Fruit fly (Drosophila melanogaster) whole organism, prepupa: ENCODE data around the gene Obp99d.

Experiments
- Blimp-1 ChIP-seq: fragments of 200-800 bp; sonication (Bioruptor generic); optimal IDR thresholded peaks from 3 replicates; lab custom pipeline; 2017; ENCODE audit warnings: missing biosample characterization, missing genetic modification characterization, mild to moderate bottlenecking, moderate library complexity, missing genetic modification reagents
- CG10631 ChIP-seq: fragments of 200-800 bp; sonication (Bioruptor generic); optimal IDR thresholded peaks from 2 replicates; lab custom pipeline; 2016; ENCODE audit warnings: missing biosample characterization, missing genetic modification characterization
- CG11294 ChIP-seq: fragments of 200-800 bp; sonication (Bioruptor generic); IDR thresholded peaks from 2 replicates; pipeline ENCODE4 v1.3.6; 2022; ENCODE audit warnings: missing biosample characterization, missing genetic modification characterization
- CG11762 ChIP-seq: fragments of 200-800 bp; sonication (Bioruptor generic); optimal IDR thresholded peaks from 3 replicates; lab custom pipeline; 2016; ENCODE audit warnings: missing biosample characterization, missing genetic modification characterization; ENCODE audit not compliant: insufficient read depth
- CG15336 ChIP-seq: fragments of 200-800 bp; sonication (Bioruptor generic); IDR thresholded peaks from 2 replicates; pipeline ENCODE4 v1.3.6; 2022; ENCODE audit warnings: missing biosample characterization, missing genetic modification characterization
- CG1621 ChIP-seq: fragments of 200-800 bp; sonication (Bioruptor generic); optimal IDR thresholded peaks from 3 replicates; lab custom pipeline; 2018; ENCODE audit warnings: missing biosample characterization, mild to moderate bottlenecking, missing genetic modification characterization
- CG3032 ChIP-seq: fragments of 200-800 bp; optimal IDR thresholded peaks from 2 replicates; lab custom pipeline; 2019; ENCODE audit warnings: missing biosample characterization, mild to moderate bottlenecking, missing genetic modification characterization, moderate library complexity
- CG31627 ChIP-seq: fragments of 200-800 bp; sonication (Bioruptor generic); optimal IDR thresholded peaks from 3 replicates; lab custom pipeline; 2016; ENCODE audit warnings: missing biosample characterization, missing genetic modification characterization
- CG34406 ChIP-seq: fragments of 200-800 bp; sonication (Bioruptor generic); optimal IDR thresholded peaks from 3 replicates; lab custom pipeline; 2016; ENCODE audit warnings: missing biosample characterization, missing genetic modification characterization
- CG4318 ChIP-seq: fragments of 200-800 bp; sonication (Bioruptor generic); optimal IDR thresholded peaks from 3 replicates; lab custom pipeline; 2017; ENCODE audit warnings: missing biosample characterization, mild to moderate bottlenecking, missing genetic modification characterization
- CG6163 ChIP-seq: fragments of 200-800 bp; sonication (Bioruptor generic); IDR thresholded peaks from 3 replicates; pipeline ENCODE4 v1.3.6; 2022; ENCODE audit warnings: missing biosample characterization, missing genetic modification characterization
- CG6276 ChIP-seq: fragments of 200-800 bp; sonication (Bioruptor generic); optimal IDR thresholded peaks from 2 replicates; lab custom pipeline; 2017; ENCODE audit warnings: missing biosample characterization, mild to moderate bottlenecking, missing genetic modification characterization
- CG6808 ChIP-seq: fragments of 200-800 bp; sonication (Bioruptor generic); optimal IDR thresholded peaks from 3 replicates; lab custom pipeline; 2017; ENCODE audit warnings: missing biosample characterization, missing genetic modification characterization, mild to moderate bottlenecking, moderate library complexity, missing genetic modification reagents
- CG6854 ChIP-seq: fragments of 200-800 bp; sonication (Bioruptor generic); optimal IDR thresholded peaks from 2 replicates; lab custom pipeline; 2017; ENCODE audit warnings: missing biosample characterization, mild to moderate bottlenecking, missing genetic modification characterization
- CG7368 ChIP-seq: fragments of 200-800 bp; sonication (Bioruptor generic); optimal IDR thresholded peaks from 3 replicates; lab custom pipeline; 2016; ENCODE audit warnings: missing biosample characterization, missing genetic modification characterization
- CG8119 ChIP-seq: fragments of 200-800 bp; sonication (Bioruptor generic); IDR thresholded peaks from 3 replicates; pipeline ENCODE4 v1.3.6; 2022; ENCODE audit warnings: missing biosample characterization, missing genetic modification characterization
- CG8319 ChIP-seq: fragments of 200-800 bp; sonication (Bioruptor generic); optimal IDR thresholded peaks from 3 replicates; lab custom pipeline; 2016; ENCODE audit warnings: missing biosample characterization, missing genetic modification characterization
- CG8632 ChIP-seq: fragments of 200-800 bp; sonication (Bioruptor generic); optimal IDR thresholded peaks from 3 replicates; lab custom pipeline; 2016; ENCODE audit warnings: missing biosample characterization, missing genetic modification characterization
- CG9139 ChIP-seq: fragments of 200-800 bp; sonication (Bioruptor generic); optimal IDR thresholded peaks from 3 replicates; lab custom pipeline; 2017; ENCODE audit warnings: missing biosample characterization, mild to moderate bottlenecking, missing genetic modification characterization
- Eip75B ChIP-seq: fragments of 200-800 bp; sonication (Bioruptor generic); optimal IDR thresholded peaks from 3 replicates; lab custom pipeline; 2016; ENCODE audit warnings: missing biosample characterization, missing genetic modification characterization
- Eip93F ChIP-seq: fragments of 200-800 bp; sonication (Bioruptor generic); optimal IDR thresholded peaks from 2 replicates; lab custom pipeline; 2016; ENCODE audit warnings: missing biosample characterization, mild to moderate bottlenecking, missing genetic modification characterization
- Ets21C ChIP-seq: fragments of 200-800 bp; sonication (Bioruptor generic); optimal IDR thresholded peaks from 3 replicates; lab custom pipeline; 2016; ENCODE audit warnings: missing biosample characterization, missing genetic modification characterization
- Ets96B ChIP-seq: fragments of 200-800 bp; optimal IDR thresholded peaks from 2 replicates; lab custom pipeline; 2019; ENCODE audit warnings: missing biosample characterization, mild to moderate bottlenecking, missing genetic modification characterization, moderate library complexity
- Gug ChIP-seq: fragments of 200-800 bp; sonication (Bioruptor generic); IDR thresholded peaks from 2 replicates; pipeline ENCODE4 v1.3.6; 2022; ENCODE audit warnings: missing biosample characterization, missing genetic modification characterization
- Hr38 ChIP-seq: sonication (Bioruptor generic); optimal IDR thresholded peaks from 2 replicates; lab custom pipeline; 2016; ENCODE audit warnings: missing biosample characterization, missing genetic modification characterization
- Hr39 ChIP-seq: fragments of 200-800 bp; sonication (Bioruptor generic); optimal IDR thresholded peaks from 2 replicates; lab custom pipeline; 2016; ENCODE audit warnings: missing biosample characterization, missing genetic modification characterization
- Hr4 ChIP-seq: fragments of 200-800 bp; sonication (Bioruptor generic); optimal IDR thresholded peaks from 3 replicates; lab custom pipeline; 2016; ENCODE audit warnings: missing biosample characterization, missing genetic modification characterization
- Lpt ChIP-seq: fragments of 200-800 bp; sonication (Bioruptor generic); optimal IDR thresholded peaks from 3 replicates; lab custom pipeline; 2016; ENCODE audit warnings: missing biosample characterization, missing genetic modification characterization
- OdsH ChIP-seq: fragments of 200-800 bp; sonication (Bioruptor generic); optimal IDR thresholded peaks from 3 replicates; lab custom pipeline; 2016; ENCODE audit warnings: missing biosample characterization, missing genetic modification characterization
- Smox ChIP-seq: fragments of 200-800 bp; sonication (Bioruptor generic); optimal IDR thresholded peaks from 3 replicates; lab custom pipeline; 2016; ENCODE audit warnings: missing biosample characterization, missing genetic modification characterization
- Sox102F ChIP-seq: fragments of 200-800 bp; sonication (Bioruptor generic); optimal IDR thresholded peaks from 2 replicates; lab custom pipeline; 2016; ENCODE audit warnings: missing biosample characterization, mild to moderate bottlenecking, missing genetic modification characterization
- Sox14 ChIP-seq: fragments of 200-800 bp; sonication (Bioruptor generic); optimal IDR thresholded peaks from 3 replicates; lab custom pipeline; 2016; ENCODE audit warnings: missing biosample characterization, missing genetic modification characterization
- Sox15 ChIP-seq: fragments of 200-800 bp; sonication (Bioruptor generic); optimal IDR thresholded peaks from 3 replicates; lab custom pipeline; 2016; ENCODE audit warnings: missing biosample characterization, missing genetic modification characterization
- achi ChIP-seq: fragments of 200-800 bp; sonication (Bioruptor generic); optimal IDR thresholded peaks from 3 replicates; lab custom pipeline; 2016; ENCODE audit warnings: missing biosample characterization, missing genetic modification characterization
- acj6 ChIP-seq: fragments of 200-800 bp; sonication (Bioruptor generic); optimal IDR thresholded peaks from 3 replicates; lab custom pipeline; 2016; ENCODE audit warnings: missing biosample characterization, missing genetic modification characterization
- dac ChIP-seq: fragments of 200-800 bp; sonication (Bioruptor generic); optimal IDR thresholded peaks from 2 replicates; lab custom pipeline; 2017; ENCODE audit warnings: missing biosample characterization, mild to moderate bottlenecking, missing genetic modification characterization
- dsx ChIP-seq: fragments of 200-800 bp; optimal IDR thresholded peaks from 3 replicates; lab custom pipeline; 2019; ENCODE audit warnings: missing biosample characterization, mild to moderate bottlenecking, missing genetic modification characterization, moderate library complexity; ENCODE audit not compliant: poor library complexity, severe bottlenecking
- eg ChIP-seq: fragments of 200-800 bp; sonication (Bioruptor generic); IDR thresholded peaks from 3 replicates; pipeline ENCODE4 v1.3.6; 2022; ENCODE audit warnings: missing biosample characterization, missing genetic modification characterization
- esn ChIP-seq: fragments of 200-800 bp; sonication (Bioruptor generic); optimal IDR thresholded peaks from 2 replicates; lab custom pipeline; 2016; ENCODE audit warnings: missing biosample characterization, mild to moderate bottlenecking, missing genetic modification characterization, moderate library complexity
- fd59A ChIP-seq: fragments of 200-800 bp; sonication (Bioruptor generic); optimal IDR thresholded peaks from 2 replicates; lab custom pipeline; 2017; ENCODE audit warnings: missing biosample characterization, mild to moderate bottlenecking, missing genetic modification characterization, missing genetic modification reagents
- fd85E ChIP-seq: fragments of 200-800 bp; sonication (Bioruptor generic); optimal IDR thresholded peaks from 3 replicates; lab custom pipeline; 2016; ENCODE audit warnings: missing biosample characterization, missing genetic modification characterization
- fkh ChIP-seq: fragments of 200-800 bp; sonication (Bioruptor generic); optimal IDR thresholded peaks from 3 replicates; lab custom pipeline; 2017; ENCODE audit warnings: missing biosample characterization, mild to moderate bottlenecking, missing genetic modification characterization, moderate library complexity
- lz ChIP-seq: fragments of 200-800 bp; sonication (Bioruptor generic); optimal IDR thresholded peaks from 3 replicates; lab custom pipeline; 2016; ENCODE audit warnings: missing biosample characterization, missing genetic modification characterization
- net ChIP-seq: fragments of 200-800 bp; sonication (Bioruptor generic); optimal IDR thresholded peaks from 3 replicates; lab custom pipeline; 2016; ENCODE audit warnings: missing biosample characterization, missing genetic modification characterization
- pdm3 ChIP-seq: fragments of 200-800 bp; sonication (Bioruptor generic); optimal IDR thresholded peaks from 3 replicates; lab custom pipeline; 2016; ENCODE audit warnings: missing biosample characterization, missing genetic modification characterization
- salr ChIP-seq, 2 experiments: fragments of 200-800 bp; sonication (Bioruptor generic); optimal IDR thresholded peaks; 3 replicates each; lab custom pipeline; 2016 to 2018; ENCODE audit warnings: missing biosample characterization in 2 of 2, missing genetic modification characterization in 2 of 2, mild to moderate bottlenecking in 1 of 2
- spab ChIP-seq: fragments of 200-800 bp; sonication (Bioruptor generic); optimal IDR thresholded peaks from 2 replicates; lab custom pipeline; 2017; ENCODE audit warnings: missing biosample characterization, mild to moderate bottlenecking, missing genetic modification characterization, missing genetic modification reagents
- ss ChIP-seq, 2 experiments: fragments of 200-800 bp; sonication (Bioruptor generic); optimal IDR thresholded peaks; 2 replicates in 1 of 2; 3 replicates in 1 of 2; lab custom pipeline; 2017 to 2018; ENCODE audit warnings: mild to moderate bottlenecking in 2 of 2, missing biosample characterization in 2 of 2, missing genetic modification characterization in 2 of 2, moderate library complexity in 1 of 2
- svp ChIP-seq: fragments of 200-800 bp; sonication (Bioruptor generic); peaks from one replicate; lab custom pipeline; 2016; ENCODE audit warnings: missing biosample characterization, missing genetic modification characterization
- topi ChIP-seq: fragments of 200-800 bp; sonication (Bioruptor generic); optimal IDR thresholded peaks from 3 replicates; lab custom pipeline; 2016; ENCODE audit warnings: missing biosample characterization, missing genetic modification characterization
- vri ChIP-seq: fragments of 200-800 bp; sonication (Bioruptor generic); optimal IDR thresholded peaks from 3 replicates; lab custom pipeline; 2016; ENCODE audit warnings: missing biosample characterization, mild to moderate bottlenecking, missing genetic modification characterization

The Obp99d gene

dm6 chr3R:29716782-29717317, 2.5 kb downstream of the Obp99d start, which contains the start of gene Obp99b:
Gene Obp99b (minus strand): TSS chr3R:29716896.
- TF ChIP-seq dsx (GFP tag; lab: Kevin White, UChicago) (peak; percentile 34), CG11762 (GFP tag; lab: Kevin White, UChicago) (peak; percentile 37), Ets96B (tag; lab: Kevin White, UChicago) (peak; percentile 50), CG6854 (GFP tag; lab: Kevin White, UChicago) (no peak), Hr39 (GFP tag; lab: Kevin White, UChicago) (peak; percentile 53), CG4318 (GFP tag; lab: Kevin White, UChicago) (peak; percentile 5), spab (peak; percentile 53), Blimp-1 (GFP tag; lab: Kevin White, UChicago) (no peak), CG11294 (GFP tag; lab: Robert Waterston, UW) (peak; percentile 48; the same call in 1 of the 2 replicates), esn (GFP tag; lab: Kevin White, UChicago) (peak; percentile 69), CG6163 (GFP tag; lab: Robert Waterston, UW) (peak; percentile 80), CG3032 (peak; percentile 55), Sox15 (GFP tag; lab: Kevin White, UChicago) (no peak), CG8319 (GFP tag; lab: Kevin White, UChicago) (peak; percentile 60), Sox14 (GFP tag; lab: Kevin White, UChicago) (peak; percentile 72), CG9139 (GFP tag; lab: Kevin White, UChicago) (peak; percentile 48), OdsH (peak; percentile 79), fd59A (GFP tag; lab: Kevin White, UChicago) (peak; percentile 68), Lpt (GFP tag; lab: Kevin White, UChicago) (peak; percentile 41), Ets21C (GFP tag; lab: Kevin White, UChicago) (no peak), topi (GFP tag; lab: Kevin White, UChicago) (peak; percentile 66), CG6276 (peak; percentile 48), dac (GFP tag; lab: Kevin White, UChicago) (peak; percentile 86), fd85E (GFP tag; lab: Kevin White, UChicago) (no peak), Smox (peak; percentile 39), net (GFP tag; lab: Kevin White, UChicago) (peak; percentile 80), Hr4 (peak; percentile 74), salr (GFP tag; optimal IDR thresholded peaks at IDR 0.05; lab: Kevin White, UChicago) (peak in 1 of 2 experiments; percentile 74), CG6808 (GFP tag; lab: Kevin White, UChicago) (peak; percentile 68), eg (peak; percentile 76), CG1621 (tag; lab: Kevin White, UChicago) (peak; percentile 68), Hr38 (no peak), achi (GFP tag; lab: Kevin White, UChicago) (peak; percentile 67), CG8632 (GFP tag; lab: Kevin White, UChicago) (peak; percentile 39), CG34406 (GFP tag; lab: Kevin White, UChicago) (peak; percentile 45), CG15336 (GFP tag; lab: Robert Waterston, UW) (peak; percentile 50), Sox102F (GFP tag; lab: Kevin White, UChicago) (peak; percentile 41), fkh (GFP tag; lab: Kevin White, UChicago) (peak; percentile 43), CG31627 (GFP tag; lab: Kevin White, UChicago) (peak; percentile 58), Eip93F (GFP tag; lab: Kevin White, UChicago) (no peak), lz (GFP tag; lab: Kevin White, UChicago) (peak; percentile 63), CG7368 (GFP tag; lab: Kevin White, UChicago) (peak; percentile 78), Gug (GFP tag; lab: Robert Waterston, UW) (peak; percentile 41; the same call in 1 of the 2 replicates), CG8119 (peak; percentile 29; the same call in 1 of the 3 replicates), svp (GFP tag; lab: Kevin White, UChicago) (peak; percentile 100), acj6 (GFP tag; lab: Kevin White, UChicago) (peak; percentile 78), CG10631 (GFP tag; lab: Kevin White, UChicago) (no peak), vri (peak; percentile 53), pdm3 (GFP tag; lab: Kevin White, UChicago) (peak; percentile 79), ss (GFP tag; optimal IDR thresholded peaks at IDR 0.05; lab: Kevin White, UChicago) (peak; percentile 51 to 80), Eip75B (GFP tag; lab: Kevin White, UChicago) (peak; percentile 78)
